Worm (Caenorhabditis elegans) whole organism, L1 larva: ENCODE results near the gene rmd-1.

ENCODE experiments used
- C16A3.4 ChIP-seq: fragments of 150-350 bp; optimal IDR thresholded peaks from 2 replicates; lab custom pipeline; 2014; ENCODE audit warnings: missing biosample characterization, missing genetic modification characterization
- alr-1 ChIP-seq: fragments of 200-800 bp; sonication (Bioruptor generic); optimal IDR thresholded peaks from 2 replicates; lab custom pipeline; 2018; ENCODE audit warnings: borderline replicate concordance, mild to moderate bottlenecking, missing genetic modification characterization, missing compliant biosample characterization
- ets-5 ChIP-seq: fragments of 200-800 bp; sonication (Bioruptor generic); IDR thresholded peaks from 2 replicates; pipeline ENCODE4 v1.3.6; 2022; ENCODE audit warnings: missing genetic modification characterization, missing compliant biosample characterization
- hlh-17 ChIP-seq: fragments of 200-800 bp; sonication (Bioruptor generic); optimal IDR thresholded peaks from 2 replicates; lab custom pipeline; 2018; ENCODE audit warnings: missing genetic modification characterization, mild to moderate bottlenecking, missing compliant biosample characterization, moderate library complexity, borderline replicate concordance
- nhr-71 ChIP-seq: sonication (generic microtip); optimal IDR thresholded peaks from 2 replicates; lab custom pipeline; 2016; ENCODE audit warnings: mild to moderate bottlenecking, missing genetic modification characterization, moderate library complexity, missing compliant biosample characterization
- pqm-1 ChIP-seq: sonication (generic microtip); optimal IDR thresholded peaks from 3 replicates; lab custom pipeline; 2017; ENCODE audit warnings: missing biosample characterization, missing genetic modification characterization
- tlp-1 ChIP-seq: fragments of 150-350 bp; optimal IDR thresholded peaks from 2 replicates; lab custom pipeline; 2014; ENCODE audit warnings: missing biosample characterization, missing genetic modification characterization

ce11 chrIII:9776323-9776722 lies 17.4 kb downstream of the rmd-1 start, which contains the start of gene usp-46:
- TF ChIP-seq nhr-71 (tag; lab: Kevin White, UChicago) (no peak), pqm-1 (no peak), alr-1 (tag; lab: Kevin White, UChicago) (no peak), hlh-17 (no peak), C16A3.4 (tag; lab: Kevin White, UChicago) (no peak), tlp-1 (tag; lab: Kevin White, UChicago) (no peak), ets-5 (GFP tag; lab: Robert Waterston, UW) (no peak)
